Worm (Caenorhabditis elegans): Measurements from ENCODE around the gene rnh-1.0.
A peak's percentile ranks its signal among the peaks of the same experiment; 100 is the strongest.

rnh-1.0 gene

DNA sequence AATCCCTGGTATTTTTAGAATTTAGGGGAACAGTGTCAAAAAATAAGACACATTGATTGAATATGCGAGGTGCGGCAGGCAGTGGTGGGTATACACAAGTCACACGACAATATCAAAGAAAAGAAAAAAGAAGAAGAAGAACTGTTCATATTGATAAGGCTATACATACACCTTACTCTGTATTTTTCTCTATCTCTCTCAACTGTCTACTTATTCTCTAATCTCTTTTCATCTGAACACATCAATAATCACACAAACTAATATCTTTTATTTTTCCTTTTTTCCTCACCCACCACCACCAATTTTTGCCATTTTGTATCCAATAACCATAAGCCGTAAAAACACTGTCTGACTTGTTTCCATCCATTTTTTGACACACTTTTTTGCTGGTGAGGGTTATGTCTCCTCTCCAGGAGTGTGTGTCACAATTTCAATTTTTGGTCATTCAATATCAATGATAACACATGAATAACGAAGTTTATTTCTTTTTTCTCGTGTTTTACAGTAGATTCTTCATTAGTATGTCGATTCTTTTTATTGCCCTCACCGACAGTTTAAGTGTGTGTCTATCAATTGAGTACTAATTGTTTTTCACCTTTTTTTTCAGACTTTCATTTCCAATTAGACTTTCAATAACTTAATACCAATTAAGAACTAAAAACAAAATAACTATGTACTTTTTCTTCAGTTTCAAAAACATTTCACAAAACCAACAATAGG lies 24.4 kb downstream of the rnh-1.0 start (continued):
- TF ChIP-seq nhr-10 (tag; optimal IDR thresholded peaks at IDR 0.05): peak; percentile 60
- TF ChIP-seq lin-1 (GFP tag; IDR thresholded peaks at IDR 0.05): peak; percentile 54; the same call in 1 of the 2 replicates
- TF ChIP-seq snpc-4 (tag; optimal IDR thresholded peaks at IDR 0.05): no peak
- TF ChIP-seq lin-13 (GFP tag; optimal IDR thresholded peaks at IDR 0.05): no peak
- TF ChIP-seq dve-1 (tag; optimal IDR thresholded peaks at IDR 0.05; ENCODE audit: insufficient read depth): peak; percentile 83
- TF ChIP-seq spr-1 (tag; optimal IDR thresholded peaks at IDR 0.05): no peak
- TF ChIP-seq zfp-3 (GFP tag; conservative IDR thresholded peaks at IDR 0.05): no peak
- peak; percentile 32 for TF ChIP-seq cey-2 (tag; optimal IDR thresholded peaks at IDR 0.05; ENCODE audit: borderline replicate concordance, insufficient read depth)
- TF ChIP-seq gei-8 (GFP tag; optimal IDR thresholded peaks at IDR 0.05): no peak
- TF ChIP-seq aha-1 (tag): no peak
- TF ChIP-seq lsy-2 (tag; optimal IDR thresholded peaks at IDR 0.05): peak in 1 of 2 experiments; percentile 25
- no peak for TF ChIP-seq nhr-111 (GFP tag; optimal IDR thresholded peaks at IDR 0.05)
- peak; percentile 62 for TF ChIP-seq hlh-30 (tag; optimal IDR thresholded peaks at IDR 0.05; ENCODE audit: insufficient read depth)
- no peak for TF ChIP-seq rbr-2 (tag; optimal IDR thresholded peaks at IDR 0.05)
- peak; percentile 42 for TF ChIP-seq mep-1 (tag; optimal IDR thresholded peaks at IDR 0.05)
- TF ChIP-seq ctbp-1 (GFP tag; IDR thresholded peaks at IDR 0.05): no peak
- TF ChIP-seq T20F7.1 (GFP tag; optimal IDR thresholded peaks at IDR 0.05): peak; percentile 65
- no peak for TF ChIP-seq daf-16 (GFP tag; optimal IDR thresholded peaks at IDR 0.05)
- TF ChIP-seq daf-16 (tag; optimal IDR thresholded peaks at IDR 0.05): peak; percentile 53

DNA sequence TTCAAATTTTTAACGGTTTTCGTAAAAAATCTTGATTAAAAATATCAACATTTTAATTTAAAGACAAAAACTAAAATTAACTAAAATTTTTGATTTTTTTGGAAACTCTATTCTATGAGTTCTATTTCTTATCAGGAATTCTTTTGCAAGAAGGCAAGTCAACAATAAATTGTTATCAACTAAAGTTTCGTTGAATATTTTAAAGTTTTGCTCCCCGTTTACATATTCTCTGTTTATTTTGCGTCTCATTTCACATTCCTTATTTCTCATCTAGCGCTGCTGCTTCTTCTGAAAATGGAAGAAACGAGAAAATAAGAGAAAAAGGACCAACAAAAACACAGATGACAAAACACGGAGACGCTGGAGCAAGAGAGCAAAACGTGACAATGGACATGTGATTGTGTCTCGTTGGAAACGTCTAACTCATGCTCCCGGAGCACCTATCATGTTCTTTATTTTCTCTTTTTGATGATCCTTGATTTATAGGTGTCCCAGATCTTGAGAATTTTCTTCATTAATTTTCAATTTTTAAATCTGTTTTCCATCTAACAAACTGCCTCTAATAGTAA lies 25.5 kb downstream of the rnh-1.0 start:
- TF ChIP-seq snpc-4 (tag; optimal IDR thresholded peaks at IDR 0.05) (no peak), nhr-10 (tag; optimal IDR thresholded peaks at IDR 0.05) (no peak), hlh-11 (tag; optimal IDR thresholded peaks at IDR 0.05) (peak; percentile 36), set-16 (GFP tag; IDR thresholded peaks at IDR 0.05) (no peak), ceh-20 (GFP tag; IDR thresholded peaks at IDR 0.05) (no peak), duxl-1 (tag; optimal IDR thresholded peaks at IDR 0.05; ENCODE audit: poor library complexity) (no peak), lsy-2 (tag; optimal IDR thresholded peaks at IDR 0.05) (no peak), ama-1 (optimal IDR thresholded peaks at IDR 0.05) (no peak), Y105C5A.15 (GFP tag; IDR thresholded peaks at IDR 0.05) (no peak), zip-11 (GFP tag; IDR thresholded peaks at IDR 0.05) (no peak), ZK546.5 (tag; optimal IDR thresholded peaks at IDR 0.05) (no peak), dmd-6 (GFP tag; IDR thresholded peaks at IDR 0.05) (no peak; the same call in 1 of the 2 replicates), R02D3.7 (tag; optimal IDR thresholded peaks at IDR 0.05) (no peak), ZK337.2 (GFP tag; IDR thresholded peaks at IDR 0.05) (no peak), hmg-1.1 (GFP tag; IDR thresholded peaks at IDR 0.05) (0 out of 2 replicates have a peak, but pooled peaks have one; percentile 8), F49E8.2 (tag; optimal IDR thresholded peaks at IDR 0.05; ENCODE audit: borderline replicate concordance) (no peak), nhr-102 (tag; optimal IDR thresholded peaks at IDR 0.05) (no peak), daf-16 (GFP tag; optimal IDR thresholded peaks at IDR 0.05) (no peak), daf-16 (tag; optimal IDR thresholded peaks at IDR 0.05) (peak; percentile 61), pha-4 (GFP tag; IDR thresholded peaks at IDR 0.05) (no peak), pha-4 (tag; optimal IDR thresholded peaks at IDR 0.05) (no peak), mdl-1 (tag; optimal IDR thresholded peaks at IDR 0.05) (peak in 1 of 2 experiments; percentile 49), hlh-30 (tag; optimal IDR thresholded peaks at IDR 0.05; ENCODE audit: insufficient read depth) (peak; percentile 81), nhr-42 (GFP tag; IDR thresholded peaks at IDR 0.05) (no peak), aha-1 (tag) (peak; percentile 14), php-3 (GFP tag; IDR thresholded peaks at IDR 0.05) (no peak), lin-15B (tag; optimal IDR thresholded peaks at IDR 0.05) (no peak), mep-1 (tag; optimal IDR thresholded peaks at IDR 0.05) (no peak), D1046.2 (GFP tag; IDR thresholded peaks at IDR 0.05) (no peak), nhr-41 (GFP tag; IDR thresholded peaks at IDR 0.05) (no peak), ceh-44 (GFP tag; IDR thresholded peaks at IDR 0.05) (no peak), nhr-77 (tag; optimal IDR thresholded peaks at IDR 0.05) (no peak), sdz-12 (GFP tag; optimal IDR thresholded peaks at IDR 0.05) (no peak), jun-1 (tag; optimal IDR thresholded peaks at IDR 0.05) (no peak), mxl-2 (GFP tag; conservative IDR thresholded peaks at IDR 0.05) (no peak), zfp-3 (GFP tag; conservative IDR thresholded peaks at IDR 0.05) (no peak), ceh-82 (tag; optimal IDR thresholded peaks at IDR 0.05) (no peak)
